Fruit fly (Drosophila melanogaster) whole organism, embryonic: ENCODE measurements around the gene CG14277.

Experiments used
- Adf1 ChIP-seq: fragments of 200-800 bp; sonication (Bioruptor generic); IDR thresholded peaks from 2 replicates; pipeline ENCODE4 v1.3.6; 2022; ENCODE audit warnings: missing biosample characterization, missing genetic modification characterization
- Aef1 ChIP-seq: fragments of 200-800 bp; sonication (Bioruptor generic); IDR thresholded peaks from 3 replicates; pipeline ENCODE4 v1.3.6; 2022; ENCODE audit warnings: missing biosample characterization, missing genetic modification characterization
- CG13296 ChIP-seq: fragments of 200-800 bp; sonication (Bioruptor generic); optimal IDR thresholded peaks from 3 replicates; lab custom pipeline; 2018; ENCODE audit warnings: missing biosample characterization, mild to moderate bottlenecking, missing genetic modification characterization
- CG1529 ChIP-seq: fragments of 200-800 bp; sonication (Bioruptor generic); optimal IDR thresholded peaks from 3 replicates; lab custom pipeline; 2018; ENCODE audit warnings: missing biosample characterization, missing genetic modification characterization
- CG15696 ChIP-seq: fragments of 200-800 bp; sonication (Bioruptor generic); optimal IDR thresholded peaks from 2 replicates; lab custom pipeline; 2019; ENCODE audit warnings: missing biosample characterization, mild to moderate bottlenecking, missing genetic modification characterization, moderate library complexity
- CG16813 ChIP-seq: fragments of 200-800 bp; sonication (Bioruptor generic); IDR thresholded peaks from 3 replicates; pipeline ENCODE4 v1.3.6; 2022; ENCODE audit warnings: missing biosample characterization, missing genetic modification characterization; ENCODE audit not compliant: partially characterized antibody
- CG17612 ChIP-seq: fragments of 200-800 bp; sonication (Bioruptor generic); IDR thresholded peaks from 2 replicates; pipeline ENCODE4 v1.3.6; 2022; ENCODE audit warnings: missing biosample characterization, missing genetic modification characterization
- CG18262 ChIP-seq: fragments of 200-800 bp; optimal IDR thresholded peaks from 3 replicates; lab custom pipeline; 2019; ENCODE audit warnings: missing biosample characterization, mild to moderate bottlenecking, missing genetic modification characterization, moderate library complexity
- CG2199 ChIP-seq: fragments of 200-800 bp; sonication (Bioruptor generic); IDR thresholded peaks from 3 replicates; pipeline ENCODE4 v1.3.6; 2022; ENCODE audit warnings: missing biosample characterization, missing genetic modification characterization
- CG34422 ChIP-seq: fragments of 200-800 bp; sonication (Bioruptor generic); IDR thresholded peaks from 3 replicates; pipeline ENCODE4 v1.3.6; 2022; ENCODE audit warnings: missing biosample characterization, missing genetic modification characterization
- CG3838 ChIP-seq: fragments of 200-800 bp; sonication (Bioruptor generic); optimal IDR thresholded peaks from 3 replicates; lab custom pipeline; 2016; ENCODE audit warnings: missing biosample characterization, missing genetic modification characterization
- CG4707 ChIP-seq: fragments of 200-800 bp; sonication (Bioruptor generic); optimal IDR thresholded peaks from 2 replicates; lab custom pipeline; 2018; ENCODE audit warnings: missing biosample characterization, mild to moderate bottlenecking, missing genetic modification characterization, moderate library complexity
- CG5953 ChIP-seq: fragments of 200-800 bp; sonication (Bioruptor generic); IDR thresholded peaks from 2 replicates; pipeline ENCODE4 v1.3.6; 2022; ENCODE audit warnings: missing biosample characterization, missing genetic modification characterization
- CG6765 ChIP-seq: fragments of 200-800 bp; sonication (Bioruptor generic); optimal IDR thresholded peaks from 3 replicates; lab custom pipeline; 2017; ENCODE audit warnings: missing biosample characterization, mild to moderate bottlenecking, missing genetic modification characterization
- CTCF ChIP-seq: fragments of 200-800 bp; sonication (Bioruptor generic); optimal IDR thresholded peaks from 2 replicates; lab custom pipeline; 2017; ENCODE audit warnings: missing biosample characterization, mild to moderate bottlenecking, missing genetic modification characterization, moderate library complexity
- Dek ChIP-seq: fragments of 200-800 bp; sonication (Bioruptor generic); optimal IDR thresholded peaks from 3 replicates; lab custom pipeline; 2019; ENCODE audit warnings: missing biosample characterization, mild to moderate bottlenecking, missing genetic modification characterization, moderate library complexity
- E2f2 ChIP-seq: fragments of 200-800 bp; sonication (Bioruptor generic); IDR thresholded peaks from 2 replicates; pipeline ENCODE4 v1.3.6; 2022; ENCODE audit warnings: missing biosample characterization, missing genetic modification characterization
- Eip74EF ChIP-seq, 2 experiments: fragments of 200-800 bp in 1 of 2; fragments of >200 bp in 1 of 2; sonication (Bioruptor generic) in 1 of 2; optimal IDR thresholded peaks; 2 replicates each; lab custom pipeline; 2017 to 2019; ENCODE audit warnings: missing biosample characterization in 2 of 2, missing genetic modification characterization in 2 of 2, mild to moderate bottlenecking in 1 of 2, moderate library complexity in 1 of 2
- Elba2 ChIP-seq: fragments of 200-800 bp; sonication (Bioruptor generic); optimal IDR thresholded peaks from 3 replicates; lab custom pipeline; 2016; ENCODE audit warnings: missing biosample characterization, missing genetic modification characterization
- H2.0 ChIP-seq: fragments of 200-800 bp; sonication (Bioruptor generic); IDR thresholded peaks from 2 replicates; pipeline ENCODE4 v1.3.6; 2022; ENCODE audit warnings: missing biosample characterization, missing genetic modification characterization
- Hmr ChIP-seq: fragments of 200-800 bp; sonication (Bioruptor generic); optimal IDR thresholded peaks from 3 replicates; lab custom pipeline; 2017; ENCODE audit warnings: mild to moderate bottlenecking, missing biosample characterization, missing genetic modification reagents, missing genetic modification characterization
- Hr39 ChIP-seq: fragments of >200 bp; optimal IDR thresholded peaks from 2 replicates; lab custom pipeline; 2017
- MTF-1 ChIP-seq: fragments of 200-800 bp; sonication (Bioruptor generic); optimal IDR thresholded peaks from 2 replicates; lab custom pipeline; 2018; ENCODE audit warnings: missing biosample characterization, mild to moderate bottlenecking, missing genetic modification characterization, borderline replicate concordance
- Neu2 ChIP-seq: fragments of 200-800 bp; sonication (Bioruptor generic); optimal IDR thresholded peaks from 3 replicates; lab custom pipeline; 2016; ENCODE audit warnings: missing biosample characterization, missing genetic modification characterization, borderline replicate concordance
- Ptx1 ChIP-seq: fragments of 200-800 bp; sonication (Bioruptor generic); IDR thresholded peaks from 2 replicates; pipeline ENCODE4 v1.3.6; 2022; ENCODE audit warnings: missing biosample characterization, missing genetic modification characterization
- Tbp ChIP-seq: fragments of >200 bp; optimal IDR thresholded peaks from 2 replicates; lab custom pipeline; 2018; ENCODE audit warnings: missing biosample characterization, missing genetic modification characterization
- ac ChIP-seq: fragments of 200-800 bp; sonication (Bioruptor generic); optimal IDR thresholded peaks from 3 replicates; lab custom pipeline; 2017; ENCODE audit warnings: missing biosample characterization, mild to moderate bottlenecking, missing genetic modification characterization
- ap ChIP-seq: fragments of 200-800 bp; sonication (Bioruptor generic); IDR thresholded peaks from 2 replicates; pipeline ENCODE4 v1.3.6; 2022; ENCODE audit warnings: missing biosample characterization, missing genetic modification characterization
- cad ChIP-seq: fragments of >200 bp; optimal IDR thresholded peaks from 2 replicates; lab custom pipeline; 2017; ENCODE audit warnings: missing biosample characterization, missing genetic modification characterization
- chif ChIP-seq, 2 experiments: fragments of 200-800 bp; sonication (Bioruptor generic); optimal IDR thresholded peaks; 3 replicates each; lab custom pipeline; 2016; ENCODE audit warnings: missing biosample characterization in 2 of 2, missing genetic modification characterization in 2 of 2
- crp ChIP-seq, 2 experiments: fragments of 200-800 bp; sonication (Bioruptor generic); optimal IDR thresholded peaks; 2 replicates in 1 of 2; 3 replicates in 1 of 2; lab custom pipeline; 2017; ENCODE audit warnings: missing biosample characterization in 2 of 2, missing genetic modification characterization in 2 of 2, mild to moderate bottlenecking in 1 of 2, moderate library complexity in 1 of 2
- cwo ChIP-seq: fragments of 200-800 bp; sonication (Bioruptor generic); optimal IDR thresholded peaks from 3 replicates; lab custom pipeline; 2017; ENCODE audit warnings: missing biosample characterization, missing genetic modification characterization, mild to moderate bottlenecking, moderate library complexity, missing genetic modification reagents
- dati ChIP-seq: fragments of 200-800 bp; sonication (Bioruptor generic); IDR thresholded peaks from 2 replicates; pipeline ENCODE4 v1.3.6; 2022; ENCODE audit warnings: missing biosample characterization, missing genetic modification characterization
- dysf ChIP-seq: fragments of 200-800 bp; sonication (Bioruptor generic); IDR thresholded peaks from 3 replicates; pipeline ENCODE4 v1.3.6; 2022; ENCODE audit warnings: missing biosample characterization, missing genetic modification characterization
- ewg ChIP-seq: fragments of 200-800 bp; sonication (Bioruptor generic); optimal IDR thresholded peaks from 3 replicates; lab custom pipeline; 2017; ENCODE audit warnings: mild to moderate bottlenecking, missing biosample characterization, missing genetic modification reagents, missing genetic modification characterization
- gsb-n ChIP-seq: fragments of 200-800 bp; sonication (Bioruptor generic); optimal IDR thresholded peaks from 3 replicates; lab custom pipeline; 2018; ENCODE audit warnings: missing biosample characterization, mild to moderate bottlenecking, missing genetic modification characterization
- gt ChIP-seq: fragments of 200-800 bp; sonication (Bioruptor generic); IDR thresholded peaks from 2 replicates; pipeline ENCODE4 v1.3.6; 2022; ENCODE audit warnings: missing biosample characterization, missing genetic modification characterization
- lola ChIP-seq, 3 experiments: fragments of >200 bp in 2 of 3; fragments of 200-800 bp in 1 of 3; sonication (Bioruptor generic) in 1 of 3; optimal IDR thresholded peaks; 2 replicates each; lab custom pipeline; 2017 to 2019; ENCODE audit warnings: missing biosample characterization in 3 of 3, missing genetic modification characterization in 3 of 3, mild to moderate bottlenecking in 1 of 3, moderate library complexity in 1 of 3
- luna ChIP-seq: fragments of 200-800 bp; sonication (Bioruptor generic); optimal IDR thresholded peaks from 2 replicates; lab custom pipeline; 2016; ENCODE audit warnings: missing biosample characterization, missing genetic modification characterization
- maf-S ChIP-seq: fragments of 200-800 bp; sonication (Bioruptor generic); optimal IDR thresholded peaks from 2 replicates; lab custom pipeline; 2016; ENCODE audit warnings: missing biosample characterization, missing genetic modification characterization
- mam ChIP-seq: fragments of 200-800 bp; sonication (Bioruptor generic); optimal IDR thresholded peaks from 3 replicates; lab custom pipeline; 2016; ENCODE audit warnings: missing biosample characterization, missing genetic modification characterization
- nau ChIP-seq: fragments of 200-800 bp; sonication (Bioruptor generic); optimal IDR thresholded peaks from 3 replicates; lab custom pipeline; 2017; ENCODE audit warnings: missing biosample characterization, mild to moderate bottlenecking, missing genetic modification characterization, missing genetic modification reagents
- oc ChIP-seq: fragments of 200-800 bp; sonication (Bioruptor generic); optimal IDR thresholded peaks from 2 replicates; lab custom pipeline; 2018; ENCODE audit warnings: missing biosample characterization, mild to moderate bottlenecking, missing genetic modification characterization, moderate library complexity
- odd ChIP-seq: fragments of 200-800 bp; sonication (Bioruptor generic); optimal IDR thresholded peaks from 2 replicates; lab custom pipeline; 2017; ENCODE audit warnings: missing biosample characterization, mild to moderate bottlenecking, missing genetic modification characterization
- row ChIP-seq: fragments of 200-800 bp; sonication (Bioruptor generic); IDR thresholded peaks from 3 replicates; pipeline ENCODE4 v1.3.6; 2022; ENCODE audit warnings: missing biosample characterization, missing genetic modification characterization
- sens ChIP-seq: fragments of 200-800 bp; sonication (Bioruptor generic); peaks from one replicate; lab custom pipeline; 2016; ENCODE audit warnings: missing biosample characterization, missing genetic modification characterization
- sr ChIP-seq: fragments of 200-800 bp; sonication (Bioruptor generic); IDR thresholded peaks from 3 replicates; pipeline ENCODE4 v1.3.6; 2022; ENCODE audit warnings: missing biosample characterization, missing genetic modification characterization
- stc ChIP-seq: fragments of 200-800 bp; sonication (Bioruptor generic); IDR thresholded peaks from 2 replicates; pipeline ENCODE4 v1.3.6; 2022; ENCODE audit warnings: missing biosample characterization, missing genetic modification characterization
- trh ChIP-seq: fragments of 200-800 bp; sonication (Bioruptor generic); optimal IDR thresholded peaks from 2 replicates; lab custom pipeline; 2016; ENCODE audit warnings: missing biosample characterization, missing genetic modification characterization
- vfl ChIP-seq: fragments of 200-800 bp; sonication (Bioruptor generic); optimal IDR thresholded peaks from 2 replicates; lab custom pipeline; 2016; ENCODE audit warnings: missing biosample characterization, missing genetic modification characterization

Gene CG14277

DNA sequence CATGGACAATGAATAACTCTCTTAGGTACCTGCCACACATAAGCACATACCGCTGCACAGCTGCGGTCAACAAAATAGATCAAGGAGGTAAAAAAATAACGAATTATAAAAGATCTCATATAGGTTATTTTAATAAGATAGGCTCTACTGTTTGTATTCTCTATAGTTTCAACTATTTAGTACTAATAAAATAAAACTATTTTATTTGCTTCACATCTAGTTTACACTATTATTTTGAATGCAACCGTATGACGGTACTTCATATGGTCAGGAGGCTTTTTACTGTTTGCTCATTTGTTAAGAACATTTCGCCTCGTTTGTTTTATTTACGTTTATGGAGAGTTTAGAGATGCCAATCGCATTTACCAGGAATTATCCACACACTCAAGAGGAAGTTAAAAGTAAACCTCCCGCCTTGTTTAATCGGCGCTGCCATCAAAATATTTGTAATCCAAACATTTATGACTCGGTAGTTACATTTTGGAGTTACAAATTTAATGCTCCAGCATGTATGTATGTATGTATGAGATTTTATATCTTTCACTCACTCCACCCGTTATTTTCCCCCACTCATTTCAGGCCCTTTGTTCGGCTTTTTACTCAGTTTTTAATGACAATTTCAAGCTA is 32.8 kb downstream of the CG14277 start (continued):
- TF ChIP-seq maf-S (GFP tag; lab: Kevin White, UChicago), result no peak
- TF ChIP-seq CG15696, result peak; percentile 84
- TF ChIP-seq CG16813 (GFP tag; lab: Robert Waterston, UW), result no peak
- TF ChIP-seq Adf1 (GFP tag; lab: Robert Waterston, UW), result no peak
- peak; percentile 32 for TF ChIP-seq CG1529 (GFP tag; lab: Kevin White, UChicago)
- TF ChIP-seq oc (tag; lab: Kevin White, UChicago), result peak; percentile 38
- TF ChIP-seq Neu2 (GFP tag; lab: Kevin White, UChicago), result no peak
- TF ChIP-seq CG18262 (tag; lab: Kevin White, UChicago), result peak; percentile 86
- no peak for TF ChIP-seq Tbp
- TF ChIP-seq sens (GFP tag; lab: Kevin White, UChicago), result peak; percentile 94
- TF ChIP-seq vfl (GFP tag; lab: Kevin White, UChicago), result no peak
- peak in 1 of 2 experiments; percentile 56 for TF ChIP-seq Eip74EF (GFP tag; optimal IDR thresholded peaks at IDR 0.05; lab: Kevin White, UChicago)
- TF ChIP-seq gsb-n, result peak; percentile 84
- TF ChIP-seq CG2199 (GFP tag; lab: Robert Waterston, UW), result peak; percentile 56; the same call in 1 of the 3 replicates
- no peak for TF ChIP-seq Elba2 (GFP tag; lab: Kevin White, UChicago)
- TF ChIP-seq sr (GFP tag; lab: Robert Waterston, UW), result no peak
- peak; percentile 33 for TF ChIP-seq nau (GFP tag; lab: Kevin White, UChicago)
- 0 out of 3 replicates have a peak, but pooled peaks have one; percentile 41 for TF ChIP-seq CG34422 (GFP tag; lab: Robert Waterston, UW)
- TF ChIP-seq trh (GFP tag; lab: Kevin White, UChicago), result no peak
- TF ChIP-seq E2f2 (GFP tag; lab: Robert Waterston, UW), result no peak; the same call in 1 of the 2 replicates
- TF ChIP-seq Dek (tag; lab: Kevin White, UChicago), result peak; percentile 36
- TF ChIP-seq CG3838, result no peak
- TF ChIP-seq MTF-1 (GFP tag; lab: Kevin White, UChicago), result peak; percentile 27
- TF ChIP-seq Ptx1 (GFP tag; lab: Robert Waterston, UW), result peak; percentile 48
- peak; percentile 56 for TF ChIP-seq H2.0
- no peak for TF ChIP-seq cad
- TF ChIP-seq Hmr (GFP tag; lab: Kevin White, UChicago), result peak; percentile 50
- TF ChIP-seq gt (GFP tag; lab: Robert Waterston, UW), result no peak
- TF ChIP-seq stc (GFP tag; lab: Robert Waterston, UW), result peak; percentile 61; the same call in 1 of the 2 replicates
- no peak for TF ChIP-seq dati (GFP tag; lab: Robert Waterston, UW)
- no peak for TF ChIP-seq Hr39 (lab: Kevin White, UChicago)
- peak; percentile 46 to 68 for TF ChIP-seq chif (GFP tag; optimal IDR thresholded peaks at IDR 0.05; lab: Kevin White, UChicago)
- no peak for TF ChIP-seq cwo
- TF ChIP-seq luna, result no peak
- no peak for TF ChIP-seq ap (GFP tag; lab: Robert Waterston, UW)
- peak; percentile 12 for TF ChIP-seq CG4707 (GFP tag; lab: Kevin White, UChicago)
- TF ChIP-seq lola (GFP tag; optimal IDR thresholded peaks at IDR 0.05; lab: Kevin White, UChicago), result peak in 1 of 3 experiments; percentile 82
- peak; percentile 59 for TF ChIP-seq ac (GFP tag; lab: Kevin White, UChicago)
- TF ChIP-seq mam (GFP tag; lab: Kevin White, UChicago), result no peak
- TF ChIP-seq ewg, result peak; percentile 33
- TF ChIP-seq dysf (GFP tag; lab: Robert Waterston, UW), result peak; percentile 70
- TF ChIP-seq CG5953, result no peak; the same call in 1 of the 2 replicates
- TF ChIP-seq CG17612 (GFP tag; lab: Robert Waterston, UW), result no peak
- TF ChIP-seq CG13296 (GFP tag; lab: Kevin White, UChicago), result no peak
- no peak for TF ChIP-seq crp (GFP tag; optimal IDR thresholded peaks at IDR 0.05; lab: Kevin White, UChicago)
- TF ChIP-seq row (GFP tag; lab: Robert Waterston, UW), result peak; percentile 78
- TF ChIP-seq CTCF, result no peak
- peak; percentile 58 for TF ChIP-seq odd (GFP tag; lab: Kevin White, UChicago)
- no peak for TF ChIP-seq CG6765 (GFP tag; lab: Kevin White, UChicago)
- no peak for TF ChIP-seq Aef1
